Fruit fly (Drosophila melanogaster): ENCODE results near the gene chif.

The chif gene

DNA sequence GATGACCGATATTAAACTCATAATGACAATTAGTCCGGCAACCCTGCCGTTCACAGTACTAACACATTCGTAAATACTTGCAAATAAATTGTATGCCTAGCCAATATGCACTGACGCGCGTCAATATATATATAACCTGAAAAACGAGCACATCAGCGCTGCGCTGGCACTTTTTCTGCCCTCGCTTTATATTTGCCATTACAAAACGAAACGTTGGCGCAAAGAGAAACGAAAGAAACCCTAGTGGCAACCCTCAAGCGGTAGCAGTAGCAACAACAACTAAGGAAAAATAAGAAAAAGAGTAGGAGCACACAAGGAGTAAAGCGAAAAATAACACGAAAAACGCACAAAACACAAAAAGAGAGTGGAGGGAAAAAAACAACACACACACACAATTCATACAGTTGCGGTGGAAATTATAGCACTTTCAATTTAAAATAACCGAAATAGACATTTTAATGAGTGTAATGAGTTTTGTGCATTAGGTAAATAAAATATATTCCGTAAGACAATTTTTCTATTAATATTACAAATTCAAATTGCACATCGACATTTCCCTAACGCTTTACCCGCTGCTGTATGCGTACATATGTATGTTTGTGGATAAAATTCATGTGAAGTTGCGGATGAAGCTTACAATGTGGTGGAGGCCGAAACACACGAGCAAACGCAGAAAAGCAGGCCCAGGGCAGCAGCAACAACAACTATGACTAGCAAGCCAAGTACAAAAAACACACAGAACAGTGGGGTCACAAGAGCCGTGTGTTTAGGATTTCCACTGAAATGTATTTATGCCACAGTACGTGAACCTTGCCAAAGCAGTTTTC is 1.5 kb downstream of the chif start:
- TF ChIP-seq ttk (optimal IDR thresholded peaks at IDR 0.05) (no peak), psq (optimal IDR thresholded peaks at IDR 0.05) (peak; percentile 99), h (optimal IDR thresholded peaks at IDR 0.05) (no peak), Sin3A (optimal IDR thresholded peaks at IDR 0.05) (no peak), Myc (optimal IDR thresholded peaks at IDR 0.05) (no peak)

DNA sequence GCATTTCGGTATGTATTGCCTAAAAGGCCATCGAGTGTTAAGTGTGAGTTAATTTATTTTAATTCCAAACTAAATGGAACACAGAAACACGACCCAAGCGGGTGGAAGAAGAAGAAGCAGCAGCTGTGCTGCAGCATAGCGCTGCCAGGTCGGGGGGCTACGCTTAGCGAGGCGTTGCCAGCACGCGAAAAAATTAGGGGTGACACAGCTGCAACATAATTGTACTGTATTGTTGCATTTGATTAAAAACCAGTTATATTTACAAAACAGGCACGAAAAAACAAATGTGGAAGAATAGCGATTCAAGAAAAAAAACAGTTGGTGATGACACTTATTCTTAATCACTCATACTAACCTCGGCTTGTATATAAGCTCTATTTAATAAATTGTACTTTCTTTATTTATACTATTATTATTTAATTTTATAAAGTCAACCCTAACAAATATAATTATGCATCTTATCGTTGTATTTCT is 2.2 kb downstream of the chif start:
- TF ChIP-seq Myc (optimal IDR thresholded peaks at IDR 0.05), result no peak
- peak; percentile 25 for TF ChIP-seq psq (optimal IDR thresholded peaks at IDR 0.05)
- TF ChIP-seq insv (optimal IDR thresholded peaks at IDR 0.05), result no peak

DNA sequence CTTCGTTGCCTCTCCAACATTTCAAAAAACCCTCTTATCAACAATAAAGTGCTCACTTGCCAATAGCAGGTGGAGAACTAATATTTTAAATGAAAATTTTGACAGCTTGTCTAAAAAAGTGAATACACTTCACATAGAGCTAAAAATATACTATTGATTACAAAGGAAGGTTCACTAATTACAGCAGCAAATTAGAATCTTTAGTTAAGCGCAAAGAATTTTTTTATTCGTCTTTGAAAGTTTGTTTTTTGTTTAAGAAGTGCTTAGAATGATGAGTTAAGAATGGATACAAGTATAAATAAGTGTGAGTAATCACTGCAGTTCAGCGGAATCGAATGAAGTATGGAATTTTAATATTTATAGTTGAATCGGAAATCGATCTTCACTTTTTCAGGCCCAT is 10.2 kb downstream of the chif start, which contains the start of gene CG44405:
Gene CG44405, minus strand, starts transcription at position 101 of the 400 bp plus-strand sequence.
- TF ChIP-seq insv (optimal IDR thresholded peaks at IDR 0.05) (no peak), psq (optimal IDR thresholded peaks at IDR 0.05) (no peak), h (optimal IDR thresholded peaks at IDR 0.05) (no peak), Myc (optimal IDR thresholded peaks at IDR 0.05) (no peak), ttk (optimal IDR thresholded peaks at IDR 0.05) (no peak), Sin3A (optimal IDR thresholded peaks at IDR 0.05) (no peak)

DNA sequence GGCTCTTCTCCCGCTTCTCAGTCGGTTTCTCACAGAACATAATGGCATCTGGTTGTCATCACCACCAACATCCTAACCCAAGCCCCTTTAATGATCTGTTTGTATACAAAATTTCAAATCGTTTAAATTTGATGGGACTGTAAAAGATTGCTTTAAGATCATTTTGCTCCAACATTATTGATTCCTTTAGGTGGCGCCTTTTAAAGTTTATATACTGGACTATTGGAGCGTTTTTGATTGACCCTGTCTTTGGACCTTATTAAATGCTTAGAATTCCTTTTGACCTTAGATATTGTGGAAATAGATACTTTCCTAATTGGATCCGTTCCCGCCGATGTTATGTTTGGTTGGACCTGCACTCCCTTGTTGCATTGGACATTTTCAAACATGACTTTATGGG is 12.2 kb downstream of the chif start, which contains the start of gene CG42266:
Gene CG42266, minus strand, starts transcription at position 101 of the 400 bp plus-strand sequence.
- no peak for TF ChIP-seq Myc (optimal IDR thresholded peaks at IDR 0.05)
- TF ChIP-seq h (optimal IDR thresholded peaks at IDR 0.05), result no peak

DNA sequence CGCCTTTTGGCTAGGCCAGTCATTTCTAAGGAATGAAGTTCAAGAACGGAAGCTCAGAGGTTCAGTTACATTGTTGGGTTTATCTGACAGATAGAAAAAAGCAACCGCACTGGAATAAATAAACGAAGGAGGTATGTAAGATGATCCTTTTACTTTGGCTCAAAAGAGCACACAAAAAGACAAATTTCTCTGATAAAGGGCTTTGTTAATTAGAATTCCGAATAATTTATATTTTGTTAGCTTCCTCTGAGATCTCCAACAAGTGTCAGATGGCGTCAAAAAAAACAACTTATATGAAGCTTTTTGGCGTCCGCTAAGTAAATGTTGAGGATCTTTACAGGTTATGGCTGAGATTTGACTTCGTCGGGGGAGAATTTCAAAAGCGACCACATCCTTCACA is 14.6 kb downstream of the chif start, which contains the start of gene CG31817:
Gene CG31817, minus strand, starts transcription at position 101 of the 400 bp plus-strand sequence.
- TF ChIP-seq h (optimal IDR thresholded peaks at IDR 0.05) (no peak), Myc (optimal IDR thresholded peaks at IDR 0.05) (no peak), Sin3A (optimal IDR thresholded peaks at IDR 0.05) (no peak), psq (optimal IDR thresholded peaks at IDR 0.05) (no peak), ttk (optimal IDR thresholded peaks at IDR 0.05) (no peak), insv (optimal IDR thresholded peaks at IDR 0.05) (no peak)

DNA sequence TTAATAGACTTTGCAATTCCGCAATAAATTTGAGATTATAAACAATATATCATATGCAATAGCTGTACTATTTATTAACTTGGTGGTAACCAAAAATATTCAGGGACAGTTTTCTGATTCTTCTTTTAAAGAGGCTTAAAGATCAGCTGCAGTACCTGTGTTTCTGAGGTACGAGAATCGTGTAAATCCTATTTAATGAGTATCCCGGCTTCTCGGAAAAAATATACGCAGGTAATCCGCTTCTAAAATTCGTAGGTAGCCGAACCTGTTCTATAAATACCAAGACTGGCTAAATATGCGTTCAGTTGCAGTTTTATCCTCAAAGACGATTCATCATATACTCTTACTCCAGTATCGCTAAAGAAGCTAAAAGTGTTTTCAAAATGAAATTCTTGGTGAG is 22.8 kb downstream of the chif start, which contains the start of gene CG4440:
Gene CG4440, plus strand, starts transcription at position 301 of the 400 bp plus-strand sequence.
- no peak for TF ChIP-seq Myc (optimal IDR thresholded peaks at IDR 0.05)

DNA sequence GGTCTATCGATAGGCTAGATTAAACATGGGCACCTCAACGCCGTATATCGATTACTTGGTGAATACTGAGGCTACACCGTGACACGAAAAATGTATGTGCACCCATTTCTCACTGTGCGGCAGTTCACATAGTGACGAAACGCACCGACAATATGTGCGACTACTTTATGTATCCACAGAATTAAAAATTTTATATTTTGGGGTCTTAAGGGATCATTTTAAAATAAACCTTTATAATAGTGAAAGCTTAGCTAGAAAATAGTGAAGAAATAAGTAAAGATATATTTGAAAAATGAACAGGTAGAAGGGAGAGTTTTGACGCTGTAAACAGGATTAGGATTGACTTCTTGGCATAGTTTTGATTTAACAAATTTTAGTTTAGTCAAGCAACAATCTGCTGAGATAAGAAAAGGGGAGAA is 23.3 kb downstream of the chif start, which contains the start of gene mRpL4:
Gene mRpL4, minus strand, starts transcription at position 31 of the 419 bp plus-strand sequence.
- no peak for TF ChIP-seq ttk (optimal IDR thresholded peaks at IDR 0.05)

DNA sequence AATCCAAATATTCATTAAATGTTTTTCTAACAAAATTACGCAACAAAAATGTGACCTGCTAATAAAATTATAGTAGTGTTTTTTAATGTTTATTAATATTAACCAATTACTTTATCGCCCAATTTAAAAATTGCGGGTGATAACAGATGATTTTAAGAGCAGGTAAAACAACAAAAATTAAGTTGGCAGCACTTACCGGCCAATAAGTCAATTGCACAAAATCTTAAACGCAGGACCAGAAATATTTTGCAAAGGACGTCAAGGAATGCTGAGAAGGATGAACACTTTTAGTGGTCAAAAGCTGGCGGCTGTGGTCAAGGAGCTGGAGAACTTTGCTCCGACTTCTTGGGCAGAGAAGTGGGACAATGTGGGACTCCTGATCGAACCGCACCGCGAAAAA is 25.5 kb downstream of the chif start, which contains the start of gene CG4278:
Gene CG4278, plus strand, starts transcription at position 178 of the 400 bp plus-strand sequence.
- no peak for TF ChIP-seq Sin3A (optimal IDR thresholded peaks at IDR 0.05)
- no peak for TF ChIP-seq ttk (optimal IDR thresholded peaks at IDR 0.05)
- TF ChIP-seq h (optimal IDR thresholded peaks at IDR 0.05), result no peak
- TF ChIP-seq insv (optimal IDR thresholded peaks at IDR 0.05), result no peak
- no peak for TF ChIP-seq psq (optimal IDR thresholded peaks at IDR 0.05)
- TF ChIP-seq Myc (optimal IDR thresholded peaks at IDR 0.05), result no peak

DNA sequence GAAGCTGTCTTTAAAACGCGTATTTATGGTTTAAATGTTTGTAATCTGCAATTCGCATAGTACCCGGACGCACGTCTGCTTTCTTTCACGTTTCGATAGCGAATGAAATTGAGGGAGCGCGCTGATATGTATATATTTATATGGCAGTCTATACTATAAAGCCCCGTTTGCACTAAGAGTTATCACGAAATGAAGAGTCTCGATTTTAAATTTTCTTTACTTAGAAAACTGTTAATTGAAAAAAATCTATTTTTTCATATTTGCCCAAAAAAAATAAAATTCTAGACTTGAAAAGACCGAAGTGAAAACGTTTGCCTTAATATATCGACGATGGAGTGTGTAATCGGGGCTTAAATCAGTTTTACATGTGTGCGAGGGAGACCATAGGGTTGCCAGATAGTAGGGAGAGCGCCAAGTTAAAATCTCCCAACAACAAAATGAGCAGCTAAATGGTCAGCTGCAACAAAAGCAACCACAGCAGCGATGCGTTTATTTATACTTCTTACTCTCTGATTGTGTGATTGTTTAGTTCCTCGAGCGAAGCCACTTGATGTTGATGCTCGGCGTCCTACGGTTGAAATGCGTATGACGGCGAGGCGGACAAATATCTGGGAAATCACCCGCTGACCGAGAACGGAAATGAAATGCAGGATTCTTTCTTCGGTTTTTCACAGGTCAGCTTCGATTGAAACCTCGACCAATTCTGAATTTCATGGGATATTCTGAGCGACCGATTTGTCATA is 26.7 kb downstream of the chif start, which contains the start of gene cact:
Gene cact, minus strand, starts transcription at position 693 of the 743 bp plus-strand sequence.
- TF ChIP-seq h (optimal IDR thresholded peaks at IDR 0.05) (no peak), ttk (optimal IDR thresholded peaks at IDR 0.05) (no peak), Sin3A (optimal IDR thresholded peaks at IDR 0.05) (no peak), Myc (optimal IDR thresholded peaks at IDR 0.05) (no peak), psq (optimal IDR thresholded peaks at IDR 0.05) (no peak), insv (optimal IDR thresholded peaks at IDR 0.05) (no peak)

DNA sequence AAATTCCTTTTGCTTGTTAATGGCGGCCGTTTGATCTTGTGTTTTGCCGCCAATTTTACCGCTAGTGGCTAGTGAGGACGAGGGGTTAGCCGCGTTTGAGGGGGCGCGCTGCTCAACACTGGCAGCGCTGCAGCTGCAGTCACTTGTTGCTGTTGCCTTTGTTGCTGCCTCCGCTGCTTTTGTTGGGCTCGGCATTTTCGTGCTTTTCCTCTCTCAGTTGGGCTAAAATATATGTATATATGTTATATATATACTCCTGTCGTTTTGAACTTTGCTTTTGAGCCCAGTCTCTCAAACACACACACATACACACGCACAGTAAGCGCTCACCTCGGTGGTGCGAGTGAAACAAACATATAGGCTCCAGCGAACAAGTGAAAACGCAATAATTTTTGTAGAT is 27.6 kb downstream of the chif start:
- no peak for TF ChIP-seq psq (optimal IDR thresholded peaks at IDR 0.05)
- no peak for TF ChIP-seq insv (optimal IDR thresholded peaks at IDR 0.05)
- no peak for TF ChIP-seq h (optimal IDR thresholded peaks at IDR 0.05)
- TF ChIP-seq Sin3A (optimal IDR thresholded peaks at IDR 0.05), result no peak
- TF ChIP-seq Myc (optimal IDR thresholded peaks at IDR 0.05), result no peak
- no peak for TF ChIP-seq ttk (optimal IDR thresholded peaks at IDR 0.05)

DNA sequence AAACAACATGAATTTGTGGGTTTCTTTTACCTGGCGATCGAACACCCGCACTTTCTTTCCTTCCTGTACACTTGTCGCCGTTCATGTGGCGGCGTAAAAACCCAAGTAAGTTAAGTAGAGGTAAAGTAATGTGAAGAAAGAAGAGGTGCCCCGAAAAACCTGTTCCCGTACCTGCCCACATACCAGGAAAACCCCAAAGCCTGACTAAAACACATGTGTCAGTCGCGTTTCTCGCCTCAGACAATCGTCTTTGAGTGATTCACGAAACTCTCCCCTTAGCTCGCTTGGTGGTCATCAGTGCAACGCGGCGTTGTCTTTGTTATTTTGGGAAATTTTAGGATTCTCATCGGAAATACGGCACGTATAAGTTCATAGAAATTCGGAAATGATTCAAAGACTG is 28.9 kb downstream of the chif start:
- no peak for TF ChIP-seq insv (optimal IDR thresholded peaks at IDR 0.05)
- no peak for TF ChIP-seq psq (optimal IDR thresholded peaks at IDR 0.05)
- no peak for TF ChIP-seq ttk (optimal IDR thresholded peaks at IDR 0.05)
- TF ChIP-seq h (optimal IDR thresholded peaks at IDR 0.05), result no peak
- TF ChIP-seq Myc (optimal IDR thresholded peaks at IDR 0.05), result no peak
- no peak for TF ChIP-seq Sin3A (optimal IDR thresholded peaks at IDR 0.05)

DNA sequence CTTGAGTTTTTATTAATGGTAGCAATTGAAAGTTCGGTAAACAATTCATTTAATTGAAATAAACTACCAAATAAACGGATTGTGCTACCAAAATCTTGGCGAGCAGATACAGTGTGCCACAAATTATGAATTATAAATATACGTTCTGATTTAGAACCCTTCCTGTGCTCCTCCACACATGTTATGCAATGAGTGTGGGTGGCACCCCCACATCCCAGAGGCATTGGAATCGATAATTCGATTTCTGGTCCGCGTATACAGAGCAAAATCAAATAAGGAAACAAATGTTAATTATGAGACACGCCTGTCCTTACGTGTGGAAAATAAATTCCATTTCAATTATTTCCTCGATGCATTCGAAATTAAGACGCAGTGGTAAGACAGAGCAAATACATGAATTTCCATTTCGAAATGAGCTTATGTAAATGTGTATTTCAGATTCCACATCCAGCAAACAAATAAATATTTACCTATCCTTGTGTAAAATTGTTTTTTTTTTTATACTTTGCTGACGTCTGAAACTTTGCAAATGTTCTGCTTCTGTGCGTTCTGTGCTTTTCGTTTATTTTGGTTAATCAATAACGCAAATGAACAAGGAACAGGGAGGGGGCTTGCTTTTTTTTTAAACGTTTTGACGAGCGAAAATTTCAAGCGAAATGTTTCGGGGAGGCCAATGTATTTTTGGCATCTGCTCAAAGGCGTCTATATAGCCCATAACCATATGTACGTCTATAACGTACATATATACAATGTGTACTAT is 30.4 kb downstream of the chif start:
- TF ChIP-seq ttk (optimal IDR thresholded peaks at IDR 0.05) (no peak), Sin3A (optimal IDR thresholded peaks at IDR 0.05) (no peak), psq (optimal IDR thresholded peaks at IDR 0.05) (no peak), insv (optimal IDR thresholded peaks at IDR 0.05) (no peak)
